Worm (Caenorhabditis elegans): ENCODE results near the gene srbc-20.

ce11 chrV:2151458-2151857, 4.6 kb downstream of the srbc-20 start, which contains the start of gene srbc-24:
- TF ChIP-seq T22C8.4 (GFP tag; IDR thresholded peaks at IDR 0.05), result no peak
- no peak for TF ChIP-seq ztf-23 (GFP tag; IDR thresholded peaks at IDR 0.05)
- TF ChIP-seq ref-1 (GFP tag; conservative IDR thresholded peaks at IDR 0.05), result no peak
- no peak for TF ChIP-seq med-1 (GFP tag; optimal IDR thresholded peaks at IDR 0.05; ENCODE audit: insufficient read depth)

Measured in whole organism, midembryonic.